Fruit fly (Drosophila melanogaster) whole organism, adult: ENCODE results near the gene CG2680.

Experiments
- CG12768 ChIP-seq: fragments of 200-800 bp; sonication (Bioruptor generic); optimal IDR thresholded peaks from 2 replicates; lab custom pipeline; 2017; ENCODE audit warnings: missing biosample characterization, missing genetic modification characterization, mild to moderate bottlenecking, moderate library complexity, missing genetic modification reagents
- CG7045 ChIP-seq: fragments of 200-800 bp; sonication (Bioruptor generic); optimal IDR thresholded peaks from 2 replicates; lab custom pipeline; 2017; ENCODE audit warnings: missing biosample characterization, mild to moderate bottlenecking, missing genetic modification characterization
- CG7101 ChIP-seq: fragments of 200-800 bp; sonication (Bioruptor generic); optimal IDR thresholded peaks from 2 replicates; lab custom pipeline; 2018; ENCODE audit warnings: missing biosample characterization, mild to moderate bottlenecking, missing genetic modification characterization, moderate library complexity
- Hr96 ChIP-seq: fragments of 200-800 bp; sonication (Bioruptor generic); optimal IDR thresholded peaks from 2 replicates; lab custom pipeline; 2016; ENCODE audit warnings: missing biosample characterization, missing genetic modification characterization
- Mnt ChIP-seq: fragments of 200-800 bp; sonication (Bioruptor generic); optimal IDR thresholded peaks from 2 replicates; lab custom pipeline; 2016; ENCODE audit warnings: missing biosample characterization, mild to moderate bottlenecking, missing genetic modification characterization
- bab1 ChIP-seq: fragments of 200-800 bp; sonication (Bioruptor generic); optimal IDR thresholded peaks from 3 replicates; lab custom pipeline; 2019; ENCODE audit warnings: missing biosample characterization, mild to moderate bottlenecking, missing genetic modification characterization, moderate library complexity
- cic ChIP-seq: fragments of 200-800 bp; sonication (Bioruptor generic); optimal IDR thresholded peaks from 2 replicates; lab custom pipeline; 2017; ENCODE audit warnings: missing biosample characterization, mild to moderate bottlenecking, missing genetic modification characterization, moderate library complexity
- cnc ChIP-seq, 2 experiments: fragments of >200 bp; optimal IDR thresholded peaks; 2 replicates each; lab custom pipeline; 2017
- kay ChIP-seq: fragments of 200-800 bp; sonication (Bioruptor generic); peaks from one replicate; lab custom pipeline; 2016; ENCODE audit warnings: missing biosample characterization, missing genetic modification characterization, borderline replicate concordance
- ovo ChIP-seq: fragments of 200-800 bp; sonication (Bioruptor generic); optimal IDR thresholded peaks from 2 replicates; lab custom pipeline; 2016; ENCODE audit warnings: missing biosample characterization, missing genetic modification characterization
- pad ChIP-seq: fragments of 200-800 bp; sonication (Bioruptor generic); optimal IDR thresholded peaks from 3 replicates; lab custom pipeline; 2017; ENCODE audit warnings: missing biosample characterization, missing genetic modification characterization, mild to moderate bottlenecking, moderate library complexity, missing genetic modification reagents
- tj ChIP-seq: fragments of 200-800 bp; sonication (Bioruptor generic); optimal IDR thresholded peaks from 3 replicates; lab custom pipeline; 2017; ENCODE audit warnings: missing biosample characterization, mild to moderate bottlenecking, missing genetic modification characterization, moderate library complexity
- toe ChIP-seq: fragments of 200-800 bp; sonication (Bioruptor generic); optimal IDR thresholded peaks from 2 replicates; lab custom pipeline; 2016; ENCODE audit warnings: missing biosample characterization, missing genetic modification characterization

DNA sequence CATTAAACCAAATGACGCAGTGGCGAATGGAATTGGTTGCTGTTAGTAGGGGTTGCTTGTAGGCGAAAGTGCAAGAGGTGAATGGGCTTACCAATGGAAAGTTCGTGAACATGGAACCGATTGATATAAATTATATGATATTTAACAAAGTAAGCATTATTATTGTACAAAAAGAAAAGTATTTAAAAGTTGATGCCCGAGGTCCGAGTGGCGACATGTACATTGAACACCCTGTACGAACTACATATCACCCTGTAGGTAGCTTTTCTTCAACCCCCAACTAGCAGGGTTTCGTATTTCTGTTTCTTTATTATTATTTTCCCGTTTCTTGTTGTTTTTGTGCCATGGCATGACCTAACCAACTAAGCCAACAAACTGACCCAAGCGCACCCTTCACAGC lies 50.0 kb downstream of the CG2680 start:
- TF ChIP-seq Hr96 (GFP tag; lab: Kevin White, UChicago) = no peak
- no peak for TF ChIP-seq tj
- no peak for TF ChIP-seq cic
- TF ChIP-seq CG7101 (tag; lab: Kevin White, UChicago) = no peak
- TF ChIP-seq CG12768 (GFP tag; lab: Kevin White, UChicago) = no peak
- TF ChIP-seq Mnt (GFP tag; lab: Kevin White, UChicago) = no peak
- no peak for TF ChIP-seq pad (GFP tag; lab: Kevin White, UChicago)
- no peak for TF ChIP-seq cnc (optimal IDR thresholded peaks at IDR 0.05; lab: Kevin White, UChicago)
- TF ChIP-seq ovo = no peak
- TF ChIP-seq CG7045 = no peak
- TF ChIP-seq kay (GFP tag; lab: Kevin White, UChicago) = peak; percentile 68
- TF ChIP-seq toe = no peak
- TF ChIP-seq bab1 (GFP tag; lab: Kevin White, UChicago) = no peak
